Worm (Caenorhabditis elegans): ENCODE measurements around the gene ZC53.22.
A peak's percentile ranks its signal among the peaks of the same experiment; 100 is the strongest.

ZC53.22 gene

DNA sequence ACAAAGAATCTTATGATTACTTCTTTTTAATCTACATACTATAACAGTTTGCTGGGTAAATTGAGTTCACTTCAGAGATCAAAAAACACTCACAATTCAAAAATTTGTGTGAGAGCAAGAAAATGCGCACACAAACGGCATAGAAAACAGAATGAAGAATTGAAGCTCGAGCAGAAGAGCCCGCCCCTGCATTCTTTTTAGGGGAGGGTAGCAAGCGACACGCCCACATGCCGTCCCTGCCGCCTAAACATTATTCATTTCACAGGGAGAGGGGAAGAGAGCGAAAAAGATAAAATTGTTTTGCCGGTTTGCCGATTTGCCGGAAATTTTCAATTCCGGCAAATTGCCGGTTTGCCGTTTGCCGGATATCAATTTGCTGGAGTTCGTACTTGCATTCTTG lies 12.8 kb downstream of the ZC53.22 start (continued):
- no peak for TF ChIP-seq mab-5 (tag; optimal IDR thresholded peaks at IDR 0.05)
- no peak for TF ChIP-seq pha-4 (tag; optimal IDR thresholded peaks at IDR 0.05)

DNA sequence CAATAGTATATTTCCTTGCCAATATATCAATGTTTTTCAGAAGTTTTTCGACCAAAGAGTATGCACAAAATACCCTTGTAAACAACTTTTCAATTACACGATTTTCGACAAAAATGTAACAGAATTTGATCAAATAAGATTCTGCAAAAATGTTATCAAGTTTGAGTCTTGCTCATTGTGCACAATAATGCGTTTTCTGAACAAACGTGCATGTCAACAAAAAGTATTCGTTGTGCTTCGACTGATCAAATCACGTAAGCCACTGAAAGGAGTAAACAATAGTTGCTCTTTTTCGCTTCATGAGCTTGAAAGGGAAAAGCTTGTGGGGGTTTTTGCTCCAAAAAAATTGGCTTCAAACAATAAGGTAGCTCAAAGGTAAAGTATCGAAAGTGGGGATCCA lies 15.2 kb downstream of the ZC53.22 start:
- no peak for TF ChIP-seq snpc-4 (tag; optimal IDR thresholded peaks at IDR 0.05)

DNA sequence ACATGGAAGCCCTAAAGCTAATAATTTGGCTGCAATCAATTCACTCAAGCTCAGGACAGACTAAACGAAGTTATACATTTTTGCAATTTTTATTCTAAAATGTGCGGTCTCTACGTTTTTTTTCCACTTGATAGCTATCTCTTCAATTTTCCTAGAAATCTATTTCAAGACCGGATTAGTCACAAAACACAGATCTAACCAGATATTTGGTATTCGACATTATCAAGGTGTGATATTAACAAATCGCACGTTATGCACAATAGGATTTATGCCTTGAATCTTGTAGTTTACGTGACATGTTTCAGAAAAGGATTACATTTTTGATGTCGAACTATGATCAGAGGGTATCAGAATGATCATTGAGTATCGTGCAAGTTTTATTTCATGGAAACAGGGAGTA lies 20.7 kb downstream of the ZC53.22 start:
- TF ChIP-seq zip-8 (tag; optimal IDR thresholded peaks at IDR 0.05) = no peak
- no peak for TF ChIP-seq lin-13 (tag; optimal IDR thresholded peaks at IDR 0.05)
- TF ChIP-seq unc-120 (tag; optimal IDR thresholded peaks at IDR 0.05; ENCODE audit: poor library complexity, severe bottlenecking) = no peak
- TF ChIP-seq elt-3 (tag; optimal IDR thresholded peaks at IDR 0.05) = no peak

DNA sequence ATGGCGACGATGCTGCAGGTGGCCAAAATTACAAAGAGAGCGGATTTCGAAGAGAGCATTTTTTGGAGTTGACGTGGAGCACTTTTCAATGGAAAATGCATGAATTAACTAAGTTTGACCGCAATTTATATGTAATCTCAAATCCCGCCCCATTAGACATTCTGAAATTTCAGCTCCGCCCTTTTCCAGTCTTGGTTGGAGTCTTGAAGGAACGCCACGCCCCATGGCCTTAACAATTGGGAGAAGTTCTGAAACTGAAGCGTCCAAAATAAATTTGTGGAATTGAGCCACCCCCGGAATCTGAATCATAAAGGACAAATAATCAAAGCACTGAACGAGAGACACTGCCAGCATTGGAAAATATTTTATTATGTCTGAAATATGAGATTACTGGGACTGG lies 25.0 kb downstream of the ZC53.22 start, which contains the start of gene B0294.1:
TSS of gene B0294.1 (minus strand) at position 101 of the 400 bp plus-strand sequence.
- no peak for TF ChIP-seq zip-8 (tag; optimal IDR thresholded peaks at IDR 0.05)
- TF ChIP-seq lin-32 (GFP tag; optimal IDR thresholded peaks at IDR 0.05) = no peak
- no peak for TF ChIP-seq unc-39 (tag; optimal IDR thresholded peaks at IDR 0.05)
- no peak for TF ChIP-seq unc-62 (GFP tag; optimal IDR thresholded peaks at IDR 0.05)
- no peak for TF ChIP-seq nhr-28 (tag; optimal IDR thresholded peaks at IDR 0.05)
- TF ChIP-seq nhr-76 (tag; optimal IDR thresholded peaks at IDR 0.05) = no peak
- TF ChIP-seq unc-120 (tag; optimal IDR thresholded peaks at IDR 0.05; ENCODE audit: poor library complexity, severe bottlenecking) = no peak
- TF ChIP-seq elt-3 (tag; optimal IDR thresholded peaks at IDR 0.05) = no peak
- TF ChIP-seq lsy-2 (tag; optimal IDR thresholded peaks at IDR 0.05) = no peak

DNA sequence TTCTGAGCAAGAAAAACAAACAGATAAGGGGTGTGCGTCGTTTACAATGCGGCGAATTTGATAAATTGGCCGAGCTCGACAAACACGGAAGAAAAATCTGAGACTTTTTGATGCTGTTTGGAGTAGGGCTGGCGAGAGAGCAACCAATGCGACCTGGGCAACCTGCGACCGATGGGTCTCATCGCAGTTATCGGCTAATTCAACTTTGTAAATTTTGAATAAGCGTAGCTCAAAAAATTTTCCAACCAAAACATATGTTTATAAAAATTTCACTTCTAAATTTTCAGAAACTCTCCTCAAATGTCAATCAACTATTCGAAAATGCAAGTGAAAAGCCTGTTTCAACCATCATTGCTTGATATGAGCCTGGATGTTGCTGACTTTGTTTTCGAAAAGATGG lies 30.3 kb downstream of the ZC53.22 start, which contains the start of gene B0294.3:
TSS of gene B0294.3 (plus strand) at position 301 of the 400 bp plus-strand sequence.
- no peak for TF ChIP-seq blmp-1 (tag; optimal IDR thresholded peaks at IDR 0.05)
- no peak for TF ChIP-seq unc-62 (GFP tag; optimal IDR thresholded peaks at IDR 0.05)
- TF ChIP-seq nhr-12 (tag; optimal IDR thresholded peaks at IDR 0.05) = no peak
- TF ChIP-seq pha-4 (tag; optimal IDR thresholded peaks at IDR 0.05) = no peak
- no peak for TF ChIP-seq hlh-1 (tag; optimal IDR thresholded peaks at IDR 0.05)
- no peak for TF ChIP-seq flh-1 (GFP tag; optimal IDR thresholded peaks at IDR 0.05)
- TF ChIP-seq nhr-237 (tag; optimal IDR thresholded peaks at IDR 0.05) = no peak
- no peak for TF ChIP-seq ham-2 (GFP tag; optimal IDR thresholded peaks at IDR 0.05)
- no peak for TF ChIP-seq ceh-43 (GFP tag; optimal IDR thresholded peaks at IDR 0.05)
- no peak for TF ChIP-seq ceh-39 (tag; optimal IDR thresholded peaks at IDR 0.05)

DNA sequence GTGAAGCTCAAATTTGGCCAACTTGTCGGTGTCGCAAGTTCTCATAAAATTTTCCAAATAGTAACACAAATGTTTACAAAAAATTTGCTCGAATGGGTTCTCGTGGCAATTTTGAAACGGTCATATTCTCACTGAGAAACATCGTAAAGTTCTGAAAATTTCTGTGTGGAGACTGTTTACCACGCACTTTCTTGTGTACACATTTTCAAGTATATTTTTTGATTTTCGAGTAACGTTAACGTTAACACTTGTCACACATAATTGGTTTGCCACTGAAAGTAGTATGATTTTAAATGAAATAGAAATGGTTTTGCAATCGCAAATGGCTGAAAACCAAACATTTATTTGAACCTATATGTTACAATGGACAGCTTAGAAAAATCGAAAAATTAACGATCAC lies 31.4 kb downstream of the ZC53.22 start:
- TF ChIP-seq blmp-1 (tag; optimal IDR thresholded peaks at IDR 0.05) = no peak
- no peak for TF ChIP-seq snpc-4 (tag; optimal IDR thresholded peaks at IDR 0.05)
- no peak for TF ChIP-seq mep-1 (tag; optimal IDR thresholded peaks at IDR 0.05)
- no peak for TF ChIP-seq elt-3 (tag; optimal IDR thresholded peaks at IDR 0.05)
- no peak for TF ChIP-seq nhr-2 (tag; optimal IDR thresholded peaks at IDR 0.05)
- TF ChIP-seq lin-13 (tag; optimal IDR thresholded peaks at IDR 0.05) = no peak
- TF ChIP-seq M03D4.4 (tag; optimal IDR thresholded peaks at IDR 0.05) = no peak
- no peak for TF ChIP-seq mls-2 (tag; optimal IDR thresholded peaks at IDR 0.05)
- TF ChIP-seq ceh-39 (tag; optimal IDR thresholded peaks at IDR 0.05) = no peak
- no peak for TF ChIP-seq sem-2 (GFP tag; optimal IDR thresholded peaks at IDR 0.05)
- no peak for TF ChIP-seq mab-5 (tag; optimal IDR thresholded peaks at IDR 0.05)
- TF ChIP-seq drap-1 (GFP tag; optimal IDR thresholded peaks at IDR 0.05) = no peak
- no peak for TF ChIP-seq ztf-11 (tag; optimal IDR thresholded peaks at IDR 0.05)
- no peak for TF ChIP-seq pha-4 (tag; optimal IDR thresholded peaks at IDR 0.05)
- no peak for TF ChIP-seq sptf-1 (tag; optimal IDR thresholded peaks at IDR 0.05)
- no peak for TF ChIP-seq hlh-1 (tag; optimal IDR thresholded peaks at IDR 0.05)
- no peak for TF ChIP-seq unc-120 (tag; optimal IDR thresholded peaks at IDR 0.05; ENCODE audit: poor library complexity, severe bottlenecking)
- TF ChIP-seq nhr-76 (tag; optimal IDR thresholded peaks at IDR 0.05) = no peak
- no peak for TF ChIP-seq lsy-2 (tag; optimal IDR thresholded peaks at IDR 0.05)

DNA sequence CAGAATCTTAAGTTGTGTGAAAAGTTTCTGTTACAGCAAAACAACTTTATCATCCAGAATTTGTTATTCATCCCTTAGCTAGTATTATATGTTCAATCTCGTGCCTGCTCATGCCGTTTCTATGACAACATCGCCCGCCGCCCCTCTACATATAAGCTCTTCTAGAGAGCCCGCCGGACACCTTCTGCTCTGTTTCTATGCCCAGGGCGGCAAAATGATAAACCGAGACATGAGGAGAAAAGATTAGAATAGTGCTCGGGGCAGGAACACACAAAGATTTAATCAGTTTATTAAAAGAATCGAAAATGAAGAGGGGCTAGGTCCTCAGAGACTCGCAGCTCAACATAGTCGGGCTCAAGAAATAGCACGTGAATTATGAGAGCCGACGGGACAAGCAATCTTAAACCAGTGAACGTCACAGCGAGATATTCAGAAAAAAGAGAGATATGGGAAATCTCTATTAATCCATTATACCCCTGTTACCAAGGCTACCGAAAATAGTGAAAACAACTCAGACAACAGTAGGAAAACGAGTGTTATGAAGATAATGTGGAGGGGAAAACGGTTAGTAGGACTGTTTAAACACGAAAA lies 33.7 kb downstream of the ZC53.22 start:
- TF ChIP-seq ces-1 (GFP tag; optimal IDR thresholded peaks at IDR 0.05) (peak; percentile 33), M03D4.4 (tag; optimal IDR thresholded peaks at IDR 0.05) (no peak), cnd-1 (tag; optimal IDR thresholded peaks at IDR 0.05) (no peak), elt-3 (tag; optimal IDR thresholded peaks at IDR 0.05) (no peak)

All from whole organism, mixed stage, embryonic.